Worm (Caenorhabditis elegans): ENCODE measurements around the gene K09H11.9.
A peak's percentile ranks its signal among the peaks of the same experiment; 100 is the strongest.

K09H11.9 gene

ce11 chrV:5682530-5682929 is 33.9 kb downstream of the K09H11.9 start, which contains the start of gene prp-39:
TSS of gene prp-39 (minus strand) at chrV:5682630.
- no peak for TF ChIP-seq nhr-2 (tag; optimal IDR thresholded peaks at IDR 0.05)
- no peak for TF ChIP-seq M03D4.4 (tag; optimal IDR thresholded peaks at IDR 0.05)
- no peak for TF ChIP-seq mep-1 (tag; optimal IDR thresholded peaks at IDR 0.05)
- TF ChIP-seq pha-4 (tag; optimal IDR thresholded peaks at IDR 0.05): no peak
- TF ChIP-seq ztf-11 (tag; optimal IDR thresholded peaks at IDR 0.05): no peak
- TF ChIP-seq cnd-1 (tag; optimal IDR thresholded peaks at IDR 0.05): no peak
- no peak for TF ChIP-seq sptf-1 (tag; optimal IDR thresholded peaks at IDR 0.05)

- no peak for TF ChIP-seq unc-62 (GFP tag; optimal IDR thresholded peaks at IDR 0.05)
- no peak for TF ChIP-seq ceh-43 (GFP tag; optimal IDR thresholded peaks at IDR 0.05)
- no peak for TF ChIP-seq nhr-237 (tag; optimal IDR thresholded peaks at IDR 0.05)
- no peak for TF ChIP-seq nhr-2 (tag; optimal IDR thresholded peaks at IDR 0.05)
- TF ChIP-seq drap-1 (GFP tag; optimal IDR thresholded peaks at IDR 0.05): no peak
- TF ChIP-seq pha-4 (tag; optimal IDR thresholded peaks at IDR 0.05): no peak
Observed at ce11 chrV:5677947-5678346, 38.5 kb downstream of the K09H11.9 start.

- no peak for TF ChIP-seq drap-1 (GFP tag; optimal IDR thresholded peaks at IDR 0.05)
- no peak for TF ChIP-seq nhr-2 (tag; optimal IDR thresholded peaks at IDR 0.05)
Observed at ce11 chrV:5676011-5676410, 40.4 kb downstream of the K09H11.9 start, which contains the start of gene pqn-13. TSS of gene pqn-13 (minus strand) at chrV:5676111.

ce11 chrV:5672270-5672669 is 44.1 kb downstream of the K09H11.9 start:
- TF ChIP-seq lin-32 (GFP tag; optimal IDR thresholded peaks at IDR 0.05) (no peak), mep-1 (tag; optimal IDR thresholded peaks at IDR 0.05) (no peak), sem-2 (GFP tag; optimal IDR thresholded peaks at IDR 0.05) (no peak), blmp-1 (tag; optimal IDR thresholded peaks at IDR 0.05) (no peak), nhr-237 (tag; optimal IDR thresholded peaks at IDR 0.05) (no peak), ham-2 (GFP tag; optimal IDR thresholded peaks at IDR 0.05) (no peak), mls-2 (tag; optimal IDR thresholded peaks at IDR 0.05) (no peak), flh-1 (GFP tag; optimal IDR thresholded peaks at IDR 0.05) (no peak), ceh-43 (GFP tag; optimal IDR thresholded peaks at IDR 0.05) (no peak), ces-1 (GFP tag; optimal IDR thresholded peaks at IDR 0.05) (no peak), cnd-1 (tag; optimal IDR thresholded peaks at IDR 0.05) (no peak), drap-1 (GFP tag; optimal IDR thresholded peaks at IDR 0.05) (no peak), elt-1 (tag; optimal IDR thresholded peaks at IDR 0.05; ENCODE audit: borderline replicate concordance, insufficient read depth) (no peak), elt-3 (tag; optimal IDR thresholded peaks at IDR 0.05) (no peak), M03D4.4 (tag; optimal IDR thresholded peaks at IDR 0.05) (no peak), unc-120 (tag; optimal IDR thresholded peaks at IDR 0.05; ENCODE audit: poor library complexity, severe bottlenecking) (no peak), nhr-2 (tag; optimal IDR thresholded peaks at IDR 0.05) (no peak), nhr-28 (tag; optimal IDR thresholded peaks at IDR 0.05) (no peak), sptf-1 (tag; optimal IDR thresholded peaks at IDR 0.05) (no peak)

- TF ChIP-seq nhr-28 (tag; optimal IDR thresholded peaks at IDR 0.05) (no peak), zip-8 (tag; optimal IDR thresholded peaks at IDR 0.05) (peak; percentile 74)
Observed at ce11 chrV:5668968-5669367, 47.4 kb downstream of the K09H11.9 start.

- TF ChIP-seq mab-5 (tag; optimal IDR thresholded peaks at IDR 0.05): no peak
- no peak for TF ChIP-seq drap-1 (GFP tag; optimal IDR thresholded peaks at IDR 0.05)
- no peak for TF ChIP-seq flh-1 (GFP tag; optimal IDR thresholded peaks at IDR 0.05)
- no peak for TF ChIP-seq zip-8 (tag; optimal IDR thresholded peaks at IDR 0.05)
- TF ChIP-seq pha-4 (tag; optimal IDR thresholded peaks at IDR 0.05): no peak
- no peak for TF ChIP-seq ham-2 (GFP tag; optimal IDR thresholded peaks at IDR 0.05)
- TF ChIP-seq cnd-1 (tag; optimal IDR thresholded peaks at IDR 0.05): no peak
- TF ChIP-seq blmp-1 (tag; optimal IDR thresholded peaks at IDR 0.05): no peak
- no peak for TF ChIP-seq unc-62 (GFP tag; optimal IDR thresholded peaks at IDR 0.05)
- no peak for TF ChIP-seq lsy-2 (tag; optimal IDR thresholded peaks at IDR 0.05)
- no peak for TF ChIP-seq snpc-4 (tag; optimal IDR thresholded peaks at IDR 0.05)
- TF ChIP-seq lin-32 (GFP tag; optimal IDR thresholded peaks at IDR 0.05): no peak
- no peak for TF ChIP-seq lin-13 (tag; optimal IDR thresholded peaks at IDR 0.05)
- no peak for TF ChIP-seq tbx-8 (GFP tag; optimal IDR thresholded peaks at IDR 0.05)
- no peak for TF ChIP-seq mep-1 (tag; optimal IDR thresholded peaks at IDR 0.05)
- no peak for TF ChIP-seq M03D4.4 (tag; optimal IDR thresholded peaks at IDR 0.05)
- no peak for TF ChIP-seq nhr-28 (tag; optimal IDR thresholded peaks at IDR 0.05)
- no peak for TF ChIP-seq ceh-39 (tag; optimal IDR thresholded peaks at IDR 0.05)
- no peak for TF ChIP-seq nhr-237 (tag; optimal IDR thresholded peaks at IDR 0.05)
Observed at ce11 chrV:5667337-5667736, 49.1 kb downstream of the K09H11.9 start.

Data from whole organism, mixed stage, embryonic.